Worm (Caenorhabditis elegans) whole organism, young adult: ENCODE data around the gene Y45G5AM.5.

Source experiments
- B0035.1 ChIP-seq: sonication (generic microtip); optimal IDR thresholded peaks from 2 replicates; lab custom pipeline; 2016; ENCODE audit warnings: missing genetic modification characterization, mild to moderate bottlenecking, missing compliant biosample characterization, missing genotype, missing genetic modification reagents
- D2030.7 ChIP-seq: fragments of 200-800 bp; sonication (Bioruptor generic); IDR thresholded peaks from 2 replicates; pipeline ENCODE4 v1.3.6; 2022; ENCODE audit warnings: missing genetic modification reagents, missing genetic modification characterization, missing compliant biosample characterization
- F33H1.4 ChIP-seq: fragments of 200-800 bp; sonication (Bioruptor generic); IDR thresholded peaks from 2 replicates; pipeline ENCODE4 v1.3.6; 2022; ENCODE audit warnings: missing genetic modification reagents, missing genetic modification characterization, missing compliant biosample characterization
- K12H6.12 ChIP-seq: fragments of 200-800 bp; sonication (Bioruptor generic); optimal IDR thresholded peaks from 2 replicates; lab custom pipeline; 2018; ENCODE audit warnings: mild to moderate bottlenecking, missing genetic modification characterization, missing compliant biosample characterization
- T26A5.8 ChIP-seq: sonication (generic microtip); optimal IDR thresholded peaks from 2 replicates; lab custom pipeline; 2016; ENCODE audit warnings: missing genetic modification characterization, missing compliant biosample characterization
- Y67H2A.10 ChIP-seq: fragments of 200-800 bp; sonication (Bioruptor generic); conservative IDR thresholded peaks from 2 replicates; pipeline ENCODE4 v1.3.6; 2022; ENCODE audit warnings: missing genetic modification reagents, missing genetic modification characterization, missing compliant biosample characterization
- Y79H2A.3 ChIP-seq: fragments of 200-800 bp; sonication (Bioruptor generic); conservative IDR thresholded peaks from 2 replicates; pipeline ENCODE4 v1.3.6; 2022; ENCODE audit warnings: missing genetic modification reagents, missing genetic modification characterization, missing compliant biosample characterization
- akir-1 ChIP-seq: fragments of 200-800 bp; sonication (Bioruptor generic); optimal IDR thresholded peaks from 2 replicates; lab custom pipeline; 2018; ENCODE audit warnings: mild to moderate bottlenecking, missing genetic modification characterization, moderate library complexity, missing compliant biosample characterization
- ama-1 ChIP-seq, 3 experiments: fragments of 150-350 bp in 1 of 3; sonication (generic microtip) in 2 of 3; optimal IDR thresholded peaks; 2 replicates each; lab custom pipeline; 2014 to 2018; ENCODE audit warnings: missing biosample characterization in 2 of 3, missing genetic modification characterization in 2 of 3, missing genetic modification reagents in 2 of 3
- aptf-2 ChIP-seq: fragments of 200-800 bp; sonication (Bioruptor generic); conservative IDR thresholded peaks from 2 replicates; pipeline ENCODE4 v1.3.6; 2022; ENCODE audit warnings: missing genetic modification reagents, missing genetic modification characterization, missing compliant biosample characterization
- athp-1 ChIP-seq: sonication (generic microtip); optimal IDR thresholded peaks from 2 replicates; lab custom pipeline; 2017; ENCODE audit warnings: mild to moderate bottlenecking, missing genetic modification characterization, missing compliant biosample characterization
- bed-1 ChIP-seq: fragments of 200-800 bp; sonication (Bioruptor generic); IDR thresholded peaks from 2 replicates; pipeline ENCODE4 v1.3.6; 2022; ENCODE audit warnings: missing genetic modification reagents, missing genetic modification characterization, missing compliant biosample characterization
- cebp-1 ChIP-seq, 2 experiments: fragments of 200-800 bp in 1 of 2; sonication (Bioruptor generic) in 1 of 2; sonication (generic microtip) in 1 of 2; IDR thresholded peaks in 1 of 2; optimal IDR thresholded peaks in 1 of 2; 2 replicates each; pipeline versions ENCODE4 v1.3.6 to Lab custom; 2017 to 2022; ENCODE audit warnings: missing compliant biosample characterization in 2 of 2, missing genetic modification characterization in 2 of 2, mild to moderate bottlenecking in 1 of 2, missing genetic modification reagents in 1 of 2, moderate library complexity in 1 of 2
- cebp-2 ChIP-seq: fragments of 200-800 bp; sonication (Bioruptor generic); IDR thresholded peaks from 2 replicates; pipeline ENCODE4 v1.3.6; 2022; ENCODE audit warnings: missing genetic modification characterization, missing compliant biosample characterization
- ceh-100 ChIP-seq: fragments of 200-800 bp; sonication (Bioruptor generic); IDR thresholded peaks from 2 replicates; pipeline ENCODE4 v1.3.6; 2022; ENCODE audit warnings: missing genetic modification reagents, missing genetic modification characterization, missing compliant biosample characterization
- ceh-27 ChIP-seq: fragments of 200-800 bp; sonication (Bioruptor generic); optimal IDR thresholded peaks from 2 replicates; lab custom pipeline; 2018; ENCODE audit warnings: mild to moderate bottlenecking, missing genetic modification characterization, moderate library complexity, missing compliant biosample characterization
- ceh-79 ChIP-seq: sonication (generic microtip); optimal IDR thresholded peaks from 2 replicates; lab custom pipeline; 2017; ENCODE audit warnings: mild to moderate bottlenecking, missing genetic modification characterization, missing compliant biosample characterization
- chd-7 ChIP-seq: sonication (generic microtip); optimal IDR thresholded peaks from 2 replicates; lab custom pipeline; 2016; ENCODE audit warnings: mild to moderate bottlenecking, missing genetic modification characterization, moderate library complexity, missing compliant biosample characterization
- dox-1 ChIP-seq: fragments of 200-800 bp; sonication (Bioruptor generic); IDR thresholded peaks from 2 replicates; pipeline ENCODE4 v1.3.6; 2022; ENCODE audit warnings: missing genetic modification reagents, missing genetic modification characterization, missing compliant biosample characterization
- dpl-1 ChIP-seq: fragments of 150-350 bp; optimal IDR thresholded peaks from 2 replicates; lab custom pipeline; 2014; ENCODE audit warnings: missing biosample characterization, missing genetic modification reagents, missing genetic modification characterization
- efl-1 ChIP-seq: fragments of 150-350 bp; optimal IDR thresholded peaks from 2 replicates; lab custom pipeline; 2014; ENCODE audit warnings: missing biosample characterization, missing genetic modification reagents, missing genetic modification characterization
- ets-4 ChIP-seq: fragments of 200-800 bp; sonication (Bioruptor generic); optimal IDR thresholded peaks from 2 replicates; lab custom pipeline; 2018; ENCODE audit warnings: mild to moderate bottlenecking, missing genetic modification characterization, missing compliant biosample characterization
- fkh-3 ChIP-seq: sonication (generic microtip); optimal IDR thresholded peaks from 2 replicates; lab custom pipeline; 2016; ENCODE audit warnings: mild to moderate bottlenecking, missing genetic modification characterization, missing compliant biosample characterization
- him-1 ChIP-seq: sonication (generic microtip); optimal IDR thresholded peaks from 2 replicates; lab custom pipeline; 2016; ENCODE audit warnings: missing genotype, missing genetic modification reagents, missing genetic modification characterization, missing compliant biosample characterization
- hmg-1.2 ChIP-seq: fragments of 200-800 bp; sonication (Bioruptor generic); IDR thresholded peaks from 2 replicates; pipeline ENCODE4 v1.3.6; 2022; ENCODE audit warnings: missing genetic modification reagents, missing genetic modification characterization, missing compliant biosample characterization
- hrde-1 ChIP-seq: sonication (generic microtip); optimal IDR thresholded peaks from 2 replicates; lab custom pipeline; 2016; ENCODE audit warnings: missing genetic modification characterization, mild to moderate bottlenecking, missing compliant biosample characterization, moderate library complexity, missing genotype, missing genetic modification reagents, borderline replicate concordance
- lir-1 ChIP-seq: fragments of 200-800 bp; sonication (Bioruptor generic); conservative IDR thresholded peaks from 2 replicates; pipeline ENCODE4 v1.3.6; 2022; ENCODE audit warnings: missing genetic modification reagents, missing genetic modification characterization, missing compliant biosample characterization
- lsl-1 ChIP-seq: fragments of 200-800 bp; sonication (Bioruptor generic); optimal IDR thresholded peaks from 2 replicates; lab custom pipeline; 2018; ENCODE audit warnings: mild to moderate bottlenecking, missing genetic modification characterization, moderate library complexity, missing compliant biosample characterization
- nfya-1 ChIP-seq: sonication (generic microtip); optimal IDR thresholded peaks from 2 replicates; lab custom pipeline; 2017; ENCODE audit warnings: antibody characterized with exemption, missing compliant biosample characterization, missing genetic modification characterization, borderline replicate concordance; ENCODE audit not compliant: insufficient read depth
- nfyb-1 ChIP-seq: fragments of 200-800 bp; sonication (Bioruptor generic); IDR thresholded peaks from 2 replicates; pipeline ENCODE4 v1.3.6; 2022; ENCODE audit warnings: missing genetic modification reagents, missing genetic modification characterization, missing compliant biosample characterization
- nhr-27 ChIP-seq: fragments of 200-800 bp; sonication (Bioruptor generic); optimal IDR thresholded peaks from 2 replicates; lab custom pipeline; 2018; ENCODE audit warnings: mild to moderate bottlenecking, missing genetic modification characterization, moderate library complexity, missing compliant biosample characterization
- rcor-1 ChIP-seq: fragments of 200-800 bp; sonication (Bioruptor generic); IDR thresholded peaks from 2 replicates; pipeline ENCODE4 v1.3.6; 2022; ENCODE audit warnings: missing genetic modification reagents, missing genetic modification characterization, missing compliant biosample characterization
- rec-8 ChIP-seq, 2 experiments: sonication (generic microtip); optimal IDR thresholded peaks; 2 replicates each; lab custom pipeline; 2016; ENCODE audit warnings: mild to moderate bottlenecking in 2 of 2, missing genetic modification characterization in 2 of 2, missing genetic modification reagents in 2 of 2, missing genotype in 2 of 2, missing biosample characterization in 1 of 2, missing compliant biosample characterization in 1 of 2, moderate library complexity in 1 of 2
- tlf-1 ChIP-seq: fragments of 200-800 bp; sonication (Bioruptor generic); optimal IDR thresholded peaks from 2 replicates; lab custom pipeline; 2018; ENCODE audit warnings: mild to moderate bottlenecking, missing genetic modification characterization, missing compliant biosample characterization
- unc-62 ChIP-seq: fragments of 150-350 bp; optimal IDR thresholded peaks from 2 replicates; lab custom pipeline; 2014; ENCODE audit warnings: missing biosample characterization, missing genetic modification reagents, missing genetic modification characterization
- zfh-2 ChIP-seq: fragments of 200-800 bp; sonication (Bioruptor generic); conservative IDR thresholded peaks from 2 replicates; pipeline ENCODE4 v1.3.6; 2022; ENCODE audit warnings: missing genetic modification reagents, missing genetic modification characterization, missing compliant biosample characterization
- zim-3 ChIP-seq: sonication (generic microtip); optimal IDR thresholded peaks from 2 replicates; lab custom pipeline; 2017; ENCODE audit warnings: mild to moderate bottlenecking, missing genetic modification characterization, moderate library complexity, missing compliant biosample characterization
- ztf-18 ChIP-seq: sonication (generic microtip); optimal IDR thresholded peaks from 2 replicates; lab custom pipeline; 2016; ENCODE audit warnings: missing genotype, mild to moderate bottlenecking, missing genetic modification characterization, missing compliant biosample characterization
- ztf-22 ChIP-seq: fragments of 200-800 bp; sonication (Bioruptor generic); optimal IDR thresholded peaks from 2 replicates; lab custom pipeline; 2018; ENCODE audit warnings: mild to moderate bottlenecking, missing genetic modification characterization, moderate library complexity, missing compliant biosample characterization
- ztf-28 ChIP-seq: fragments of 200-800 bp; sonication (Bioruptor generic); IDR thresholded peaks from 2 replicates; pipeline ENCODE4 v1.3.6; 2022; ENCODE audit warnings: missing genetic modification reagents, missing genetic modification characterization, missing compliant biosample characterization
- ztf-3 ChIP-seq: fragments of 200-800 bp; sonication (Bioruptor generic); optimal IDR thresholded peaks from 2 replicates; lab custom pipeline; 2018; ENCODE audit warnings: mild to moderate bottlenecking, missing genetic modification characterization, missing compliant biosample characterization

Y45G5AM.5 gene

ce11 chrV:4143034-4143433 lies 17.2 kb upstream of the Y45G5AM.5 start (continued):
- TF ChIP-seq nfya-1 (tag; lab: Kevin White, UChicago): no peak
- peak; percentile 3 for TF ChIP-seq lsl-1 (GFP tag; lab: Kevin White, UChicago)
- peak; percentile 31; the same call in 1 of the 2 replicates for TF ChIP-seq F33H1.4
- TF ChIP-seq fkh-3: no peak
- no peak for TF ChIP-seq efl-1 (GFP tag; lab: Kevin White, UChicago)
- TF ChIP-seq hmg-1.2 (GFP tag; lab: Robert Waterston, UW): peak; percentile 97
- no peak for TF ChIP-seq unc-62
- no peak for TF ChIP-seq akir-1 (GFP tag; lab: Kevin White, UChicago)
- TF ChIP-seq K12H6.12 (tag; lab: Kevin White, UChicago): no peak
- TF ChIP-seq rcor-1 (GFP tag; lab: Robert Waterston, UW): no peak
- no peak for TF ChIP-seq cebp-1 (GFP tag; IDR thresholded peaks at IDR 0.05; lab: Robert Waterston, UW)
- TF ChIP-seq cebp-1 (tag; optimal IDR thresholded peaks at IDR 0.05; lab: Kevin White, UChicago): peak; percentile 59
- TF ChIP-seq, all 124 proteins: peak for 18

ce11 chrV:4144205-4144604 lies 16.0 kb upstream of the Y45G5AM.5 start, which contains the start of gene Y45G5AL.1:
Y45G5AL.1 (plus strand) TSS chrV:4144505.
- TF ChIP-seq athp-1 (tag; lab: Kevin White, UChicago) (no peak), ztf-18 (tag; lab: Kevin White, UChicago) (no peak), dox-1 (GFP tag; lab: Robert Waterston, UW) (no peak), Y67H2A.10 (GFP tag; lab: Robert Waterston, UW) (no peak), ets-4 (GFP tag; lab: Kevin White, UChicago) (no peak), him-1 (tag; lab: Kevin White, UChicago) (no peak), T26A5.8 (no peak), D2030.7 (GFP tag; lab: Robert Waterston, UW) (no peak), ama-1 (optimal IDR thresholded peaks at IDR 0.05; lab: Kevin White, UChicago) (no peak), ama-1 (GFP tag; optimal IDR thresholded peaks at IDR 0.05; lab: Kevin White, UChicago) (no peak), rec-8 (tag; optimal IDR thresholded peaks at IDR 0.05; lab: Kevin White, UChicago) (no peak), tlf-1 (GFP tag; lab: Kevin White, UChicago) (no peak), lir-1 (GFP tag; lab: Robert Waterston, UW) (no peak), bed-1 (GFP tag; lab: Robert Waterston, UW) (no peak), chd-7 (no peak), dpl-1 (GFP tag; lab: Kevin White, UChicago) (no peak), ztf-28 (GFP tag; lab: Robert Waterston, UW) (no peak), zim-3 (tag; lab: Kevin White, UChicago) (no peak), B0035.1 (no peak), ztf-3 (GFP tag; lab: Kevin White, UChicago) (no peak), nfyb-1 (GFP tag; lab: Robert Waterston, UW) (no peak)

ce11 chrV:4151400-4151799 lies 8.8 kb upstream of the Y45G5AM.5 start:
- TF ChIP-seq ceh-27: no peak
- TF ChIP-seq zfh-2 (GFP tag; lab: Robert Waterston, UW): peak; percentile 59

- TF ChIP-seq ama-1 (optimal IDR thresholded peaks at IDR 0.05; lab: Kevin White, UChicago) (no peak), ama-1 (GFP tag; optimal IDR thresholded peaks at IDR 0.05; lab: Kevin White, UChicago) (no peak), D2030.7 (GFP tag; lab: Robert Waterston, UW) (no peak), aptf-2 (GFP tag; lab: Robert Waterston, UW) (no peak), tlf-1 (GFP tag; lab: Kevin White, UChicago) (no peak), zim-3 (tag; lab: Kevin White, UChicago) (no peak), akir-1 (GFP tag; lab: Kevin White, UChicago) (no peak), cebp-2 (GFP tag; lab: Robert Waterston, UW) (no peak), chd-7 (no peak), ceh-79 (tag; lab: Kevin White, UChicago) (no peak), ztf-22 (GFP tag; lab: Kevin White, UChicago) (no peak), Y79H2A.3 (no peak), ceh-100 (no peak), hrde-1 (no peak), efl-1 (GFP tag; lab: Kevin White, UChicago) (no peak), nhr-27 (tag; lab: Kevin White, UChicago) (no peak), Y67H2A.10 (GFP tag; lab: Robert Waterston, UW) (no peak)
Observed at ce11 chrV:4152200-4152599, 8.0 kb upstream of the Y45G5AM.5 start, which contains the start of gene Y45G5AM.6. Y45G5AM.6 (minus strand) TSS chrV:4152300.
